Worm (Caenorhabditis elegans) whole organism, late embryonic: ENCODE data around the gene R01E6.5.
A peak's percentile ranks its signal among the peaks of the same experiment; 100 is the strongest.

ENCODE experiments used
- C08G9.2 ChIP-seq: sonication (generic microtip); optimal IDR thresholded peaks from 2 replicates; lab custom pipeline; 2016; ENCODE audit warnings: mild to moderate bottlenecking, missing genetic modification characterization, moderate library complexity, missing compliant biosample characterization
- K09A11.1 ChIP-seq: sonication (generic microtip); optimal IDR thresholded peaks from 2 replicates; lab custom pipeline; 2017; ENCODE audit warnings: antibody characterized with exemption, mild to moderate bottlenecking, missing genetic modification characterization, missing compliant biosample characterization; ENCODE audit not compliant: insufficient read depth
- Y22D7AL.16 ChIP-seq: sonication (generic microtip); optimal IDR thresholded peaks from 2 replicates; lab custom pipeline; 2016; ENCODE audit warnings: missing genetic modification characterization, missing compliant biosample characterization
- ceh-14 ChIP-seq: sonication (generic microtip); optimal IDR thresholded peaks from 2 replicates; lab custom pipeline; 2016; ENCODE audit warnings: missing genotype, missing genetic modification characterization, missing compliant biosample characterization
- ceh-19 ChIP-seq: fragments of 200-800 bp; sonication (Bioruptor generic); optimal IDR thresholded peaks from 2 replicates; lab custom pipeline; 2018; ENCODE audit warnings: mild to moderate bottlenecking, missing genetic modification characterization, missing compliant biosample characterization
- ceh-2 ChIP-seq: sonication (generic microtip); optimal IDR thresholded peaks from 2 replicates; lab custom pipeline; 2016; ENCODE audit warnings: missing genotype, missing genetic modification characterization, missing compliant biosample characterization
- ceh-22 ChIP-seq: sonication (generic microtip); optimal IDR thresholded peaks from 2 replicates; lab custom pipeline; 2017; ENCODE audit warnings: missing biosample characterization, missing genetic modification characterization
- ceh-24 ChIP-seq: sonication (generic microtip); optimal IDR thresholded peaks from 2 replicates; lab custom pipeline; 2016; ENCODE audit warnings: mild to moderate bottlenecking, missing genetic modification characterization, missing compliant biosample characterization
- ceh-30 ChIP-seq: fragments of 150-350 bp; optimal IDR thresholded peaks from 2 replicates; lab custom pipeline; 2014; ENCODE audit warnings: missing biosample characterization, missing genetic modification characterization
- ceh-31 ChIP-seq: sonication (generic microtip); optimal IDR thresholded peaks from 2 replicates; lab custom pipeline; 2016; ENCODE audit warnings: missing genetic modification characterization, missing compliant biosample characterization
- ceh-45 ChIP-seq: fragments of 200-800 bp; sonication (Bioruptor generic); IDR thresholded peaks from 2 replicates; pipeline ENCODE4 v1.3.6; 2022; ENCODE audit warnings: missing genetic modification reagents, missing genetic modification characterization, missing compliant biosample characterization
- ceh-48 ChIP-seq: sonication (generic microtip); optimal IDR thresholded peaks from 2 replicates; lab custom pipeline; 2016; ENCODE audit warnings: missing genetic modification characterization, inconsistent platforms, missing compliant biosample characterization
- dmd-4 ChIP-seq: sonication (generic microtip); optimal IDR thresholded peaks from 2 replicates; lab custom pipeline; 2016; ENCODE audit warnings: borderline replicate concordance, missing genetic modification characterization, missing compliant biosample characterization
- elt-4 ChIP-seq: sonication (generic microtip); optimal IDR thresholded peaks from 2 replicates; lab custom pipeline; 2016; ENCODE audit warnings: missing genetic modification characterization, missing compliant biosample characterization
- fax-1 ChIP-seq: sonication (generic microtip); optimal IDR thresholded peaks from 2 replicates; lab custom pipeline; 2016; ENCODE audit warnings: missing genotype, missing genetic modification characterization, missing compliant biosample characterization
- gmeb-2 ChIP-seq: sonication (generic microtip); optimal IDR thresholded peaks from 2 replicates; lab custom pipeline; 2016; ENCODE audit warnings: missing genetic modification characterization, inconsistent platforms, missing compliant biosample characterization
- hlh-15 ChIP-seq: sonication (generic microtip); optimal IDR thresholded peaks from 2 replicates; lab custom pipeline; 2016; ENCODE audit warnings: missing genetic modification characterization, missing compliant biosample characterization
- hlh-8 ChIP-seq: sonication (generic microtip); optimal IDR thresholded peaks from 2 replicates; lab custom pipeline; 2016; ENCODE audit warnings: missing genotype, missing genetic modification characterization, missing compliant biosample characterization
- lim-6 ChIP-seq: sonication (generic microtip); optimal IDR thresholded peaks from 2 replicates; lab custom pipeline; 2016; ENCODE audit warnings: missing genetic modification characterization, missing compliant biosample characterization
- lin-11 ChIP-seq: fragments of 200-800 bp; sonication (Bioruptor generic); optimal IDR thresholded peaks from 2 replicates; lab custom pipeline; 2018; ENCODE audit warnings: mild to moderate bottlenecking, missing genetic modification characterization, missing compliant biosample characterization
- mec-3 ChIP-seq: sonication (generic microtip); optimal IDR thresholded peaks from 2 replicates; lab custom pipeline; 2016; ENCODE audit warnings: borderline replicate concordance, missing genetic modification characterization, missing compliant biosample characterization
- nfya-1 ChIP-seq: sonication (generic microtip); optimal IDR thresholded peaks from 2 replicates; lab custom pipeline; 2017; ENCODE audit warnings: missing genetic modification characterization, mild to moderate bottlenecking, missing compliant biosample characterization, antibody characterized with exemption, moderate library complexity
- nhr-232 ChIP-seq: sonication (generic microtip); optimal IDR thresholded peaks from 2 replicates; lab custom pipeline; 2016; ENCODE audit warnings: missing genetic modification characterization, missing compliant biosample characterization
- pag-3 ChIP-seq: sonication (generic microtip); optimal IDR thresholded peaks from 2 replicates; lab custom pipeline; 2016; ENCODE audit warnings: missing compliant biosample characterization, missing genetic modification characterization, borderline replicate concordance
- pax-1 ChIP-seq: fragments of 150-350 bp; optimal IDR thresholded peaks from 2 replicates; lab custom pipeline; 2014; ENCODE audit warnings: missing biosample characterization, missing genetic modification characterization
- pha-4 ChIP-seq: fragments of 150-350 bp; optimal IDR thresholded peaks from 2 replicates; lab custom pipeline; 2018; ENCODE audit warnings: missing biosample characterization, missing genetic modification reagents, missing genetic modification characterization
- pqm-1 ChIP-seq: sonication (generic microtip); optimal IDR thresholded peaks from 2 replicates; lab custom pipeline; 2016; ENCODE audit warnings: missing genetic modification characterization, missing compliant biosample characterization
- sdc-2 ChIP-seq: sonication (generic microtip); optimal IDR thresholded peaks from 2 replicates; lab custom pipeline; 2016; ENCODE audit warnings: missing genotype, missing genetic modification characterization, missing compliant biosample characterization
- sox-2 ChIP-seq: fragments of 200-800 bp; sonication (Bioruptor generic); IDR thresholded peaks from 2 replicates; pipeline ENCODE4 v1.3.6; 2022; ENCODE audit warnings: missing genetic modification reagents, missing genetic modification characterization, missing compliant biosample characterization
- syd-9 ChIP-seq: sonication (generic microtip); optimal IDR thresholded peaks from 2 replicates; lab custom pipeline; 2016; ENCODE audit warnings: mild to moderate bottlenecking, missing genetic modification characterization, moderate library complexity, missing compliant biosample characterization
- ttx-3 ChIP-seq: sonication (generic microtip); optimal IDR thresholded peaks from 2 replicates; lab custom pipeline; 2016; ENCODE audit warnings: missing genetic modification reagents, missing genetic modification characterization, missing compliant biosample characterization
- unc-3 ChIP-seq, 2 experiments: fragments of 200-800 bp in 1 of 2; sonication (Bioruptor generic) in 1 of 2; sonication (generic microtip) in 1 of 2; conservative IDR thresholded peaks in 1 of 2; optimal IDR thresholded peaks in 1 of 2; 2 replicates each; pipeline versions ENCODE4 v1.3.6 to Lab custom; 2016 to 2022; ENCODE audit warnings: missing compliant biosample characterization in 2 of 2, missing genetic modification characterization in 2 of 2, missing genetic modification reagents in 1 of 2
- unc-42 ChIP-seq: sonication (generic microtip); optimal IDR thresholded peaks from 2 replicates; lab custom pipeline; 2016; ENCODE audit warnings: missing genotype, missing genetic modification characterization, missing compliant biosample characterization
- zip-5 ChIP-seq: sonication (generic microtip); optimal IDR thresholded peaks from 2 replicates; lab custom pipeline; 2016; ENCODE audit warnings: missing genetic modification characterization, missing compliant biosample characterization

The R01E6.5 gene

ce11 chrX:13500568-13500967 is 36.3 kb upstream of the R01E6.5 start, which contains the start of gene sad-1:
Gene sad-1, minus strand, starts transcription at chrX:13500668.
- TF ChIP-seq lim-6 (tag; lab: Kevin White, UChicago) (no peak), Y22D7AL.16 (tag; lab: Kevin White, UChicago) (no peak), ceh-24 (no peak), sdc-2 (no peak), C08G9.2 (no peak), gmeb-2 (tag; lab: Kevin White, UChicago) (no peak), ceh-30 (tag; lab: Kevin White, UChicago) (no peak), nhr-232 (tag; lab: Kevin White, UChicago) (no peak), hlh-8 (no peak)

DNA sequence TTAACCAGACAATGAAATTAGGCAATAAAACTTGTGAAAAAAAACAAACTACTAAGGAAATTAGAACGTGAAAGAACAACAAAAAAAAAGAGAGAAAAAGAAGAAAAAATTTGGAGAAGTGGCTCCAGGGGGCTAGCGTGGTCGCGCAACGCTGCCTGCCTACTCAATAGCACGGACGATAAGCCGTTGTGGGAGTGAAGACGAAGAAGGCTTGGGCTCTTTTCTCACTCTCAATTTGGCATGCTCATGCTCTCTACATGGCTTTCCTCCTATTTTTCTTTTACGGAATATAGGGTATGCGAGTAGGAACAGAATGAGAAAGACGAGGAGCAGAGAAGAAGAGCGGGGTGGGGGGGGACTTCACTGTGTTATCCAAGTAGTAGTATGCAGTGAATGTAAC is 34.6 kb upstream of the R01E6.5 start:
- no peak for TF ChIP-seq pqm-1 (tag; lab: Kevin White, UChicago)
- TF ChIP-seq unc-3 (GFP tag; conservative IDR thresholded peaks at IDR 0.05; lab: Robert Waterston, UW), result no peak
- no peak for TF ChIP-seq unc-3 (tag; optimal IDR thresholded peaks at IDR 0.05; lab: Kevin White, UChicago)
- TF ChIP-seq nfya-1, result peak; percentile 27
- TF ChIP-seq gmeb-2 (tag; lab: Kevin White, UChicago), result no peak
- TF ChIP-seq unc-42, result peak; percentile 65
- no peak for TF ChIP-seq zip-5 (tag; lab: Kevin White, UChicago)
- TF ChIP-seq fax-1, result no peak
- TF ChIP-seq ceh-22 (tag; lab: Kevin White, UChicago), result no peak
- no peak for TF ChIP-seq pax-1 (tag; lab: Kevin White, UChicago)
- no peak for TF ChIP-seq lin-11 (tag; lab: Kevin White, UChicago)
- TF ChIP-seq ceh-45 (GFP tag; lab: Robert Waterston, UW), result no peak
- TF ChIP-seq ceh-48, result no peak
- peak; percentile 79 for TF ChIP-seq ceh-31 (tag; lab: Kevin White, UChicago)
- TF ChIP-seq elt-4 (tag; lab: Kevin White, UChicago), result no peak
- no peak for TF ChIP-seq pha-4 (tag; lab: Kevin White, UChicago)
- TF ChIP-seq ceh-30 (tag; lab: Kevin White, UChicago), result no peak
- peak; percentile 26 for TF ChIP-seq sdc-2
- no peak for TF ChIP-seq pag-3 (tag; lab: Kevin White, UChicago)

DNA sequence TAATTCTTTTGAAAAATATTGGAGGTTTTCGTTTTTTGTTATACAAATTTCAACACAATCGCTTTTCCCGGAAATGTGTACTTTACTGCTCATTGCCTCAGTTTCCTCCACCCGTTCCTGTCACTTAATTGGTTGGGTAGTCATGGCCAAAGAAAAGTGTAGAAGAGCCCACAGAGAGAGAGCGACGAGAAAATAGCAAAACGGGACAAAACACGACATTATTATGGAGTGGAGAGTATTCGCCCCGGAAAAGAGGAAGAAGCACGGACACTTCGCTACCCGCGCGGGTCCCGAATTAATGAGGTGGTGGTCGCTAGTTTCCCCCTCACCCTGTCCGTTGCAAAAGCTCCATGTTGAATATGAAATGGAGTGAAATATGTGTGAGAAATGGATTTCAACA is 33.0 kb upstream of the R01E6.5 start:
- TF ChIP-seq ceh-14 (tag; lab: Kevin White, UChicago) (peak; percentile 1), ceh-19 (GFP tag; lab: Kevin White, UChicago) (peak; percentile 2), nhr-232 (tag; lab: Kevin White, UChicago) (no peak), ceh-31 (tag; lab: Kevin White, UChicago) (peak; percentile 43), dmd-4 (tag; lab: Kevin White, UChicago) (peak; percentile 25), nfya-1 (peak; percentile 19), sox-2 (no peak), hlh-15 (tag; lab: Kevin White, UChicago) (no peak), pag-3 (tag; lab: Kevin White, UChicago) (no peak), fax-1 (no peak), sdc-2 (peak; percentile 51), unc-42 (peak; percentile 34), mec-3 (tag; lab: Kevin White, UChicago) (no peak), syd-9 (tag; lab: Kevin White, UChicago) (no peak), zip-5 (tag; lab: Kevin White, UChicago) (no peak)
- TF ChIP-seq, all 69 proteins: peak for 7

ce11 chrX:13505201-13505600 is 31.7 kb upstream of the R01E6.5 start:
- TF ChIP-seq ceh-2 (no peak), syd-9 (tag; lab: Kevin White, UChicago) (no peak), ttx-3 (tag; lab: Kevin White, UChicago) (no peak), unc-42 (peak; percentile 5), K09A11.1 (tag; lab: Kevin White, UChicago) (no peak)
- TF ChIP-seq, all 69 proteins: peak for 1
